Fruit fly (Drosophila melanogaster) whole organism, embryonic: ENCODE results near the gene Lnk.
A peak's percentile ranks its signal among the peaks of the same experiment; 100 is the strongest.

Source experiments
- Asciz ChIP-seq: fragments of 200-800 bp; sonication (Bioruptor generic); optimal IDR thresholded peaks from 2 replicates; lab custom pipeline; 2017; ENCODE audit warnings: missing biosample characterization, mild to moderate bottlenecking, missing genetic modification characterization, missing genetic modification reagents
- BEAF-32 ChIP-seq: fragments of 200-800 bp; sonication (Bioruptor generic); optimal IDR thresholded peaks from 3 replicates; lab custom pipeline; 2017; ENCODE audit warnings: missing biosample characterization, missing genetic modification characterization, mild to moderate bottlenecking, moderate library complexity, missing genetic modification reagents
- CG10979 ChIP-seq: fragments of 200-800 bp; sonication (Bioruptor generic); optimal IDR thresholded peaks from 2 replicates; lab custom pipeline; 2018; ENCODE audit warnings: missing biosample characterization, mild to moderate bottlenecking, missing genetic modification characterization, moderate library complexity
- CG11696 ChIP-seq: fragments of 200-800 bp; sonication (Bioruptor generic); IDR thresholded peaks from 2 replicates; pipeline ENCODE4 v1.3.6; 2022; ENCODE audit warnings: missing biosample characterization, missing genetic modification characterization
- CG12236 ChIP-seq: fragments of 200-800 bp; sonication (Bioruptor generic); optimal IDR thresholded peaks from 2 replicates; lab custom pipeline; 2016; ENCODE audit warnings: missing biosample characterization, missing genetic modification characterization
- CG13123 ChIP-seq: fragments of 200-800 bp; sonication (Bioruptor generic); optimal IDR thresholded peaks from 2 replicates; lab custom pipeline; 2016; ENCODE audit warnings: missing biosample characterization, missing genetic modification characterization
- CG1602 ChIP-seq: fragments of 200-800 bp; sonication (Bioruptor generic); optimal IDR thresholded peaks from 3 replicates; lab custom pipeline; 2016; ENCODE audit warnings: missing biosample characterization, missing genetic modification characterization
- CG1603 ChIP-seq: fragments of 200-800 bp; sonication (Bioruptor generic); optimal IDR thresholded peaks from 2 replicates; lab custom pipeline; 2019; ENCODE audit warnings: missing biosample characterization, mild to moderate bottlenecking, missing genetic modification characterization, moderate library complexity
- CG16813 ChIP-seq: fragments of 200-800 bp; sonication (Bioruptor generic); IDR thresholded peaks from 3 replicates; pipeline ENCODE4 v1.3.6; 2022; ENCODE audit warnings: missing biosample characterization, missing genetic modification characterization; ENCODE audit not compliant: partially characterized antibody
- CG17186 ChIP-seq: fragments of 200-800 bp; sonication (Bioruptor generic); optimal IDR thresholded peaks from 3 replicates; lab custom pipeline; 2017; ENCODE audit warnings: missing biosample characterization, missing genetic modification reagents, missing genetic modification characterization
- CG17359 ChIP-seq: fragments of 200-800 bp; sonication (Bioruptor generic); optimal IDR thresholded peaks from 3 replicates; lab custom pipeline; 2018; ENCODE audit warnings: missing biosample characterization, mild to moderate bottlenecking, missing genetic modification characterization, moderate library complexity
- CG17829 ChIP-seq: fragments of 200-800 bp; optimal IDR thresholded peaks from 2 replicates; lab custom pipeline; 2019; ENCODE audit warnings: missing biosample characterization, mild to moderate bottlenecking, missing genetic modification characterization, moderate library complexity
- CG31365 ChIP-seq: fragments of 200-800 bp; sonication (Bioruptor generic); optimal IDR thresholded peaks from 2 replicates; lab custom pipeline; 2018; ENCODE audit warnings: missing biosample characterization, mild to moderate bottlenecking, missing genetic modification characterization
- CG3407 ChIP-seq: fragments of 200-800 bp; sonication (Bioruptor generic); optimal IDR thresholded peaks from 2 replicates; lab custom pipeline; 2018; ENCODE audit warnings: missing biosample characterization, mild to moderate bottlenecking, missing genetic modification characterization
- CG9215 ChIP-seq: fragments of 200-800 bp; sonication (Bioruptor generic); IDR thresholded peaks from 2 replicates; pipeline ENCODE4 v1.3.6; 2022; ENCODE audit warnings: missing biosample characterization, missing genetic modification characterization
- CG9609 ChIP-seq: fragments of 200-800 bp; sonication (Bioruptor generic); optimal IDR thresholded peaks from 3 replicates; lab custom pipeline; 2016; ENCODE audit warnings: missing biosample characterization, missing genetic modification characterization
- CG9797 ChIP-seq: fragments of 200-800 bp; sonication (Bioruptor generic); optimal IDR thresholded peaks from 3 replicates; lab custom pipeline; 2018; ENCODE audit warnings: missing biosample characterization, mild to moderate bottlenecking, missing genetic modification characterization
- CTCF ChIP-seq: fragments of 200-800 bp; sonication (Bioruptor generic); optimal IDR thresholded peaks from 2 replicates; lab custom pipeline; 2017; ENCODE audit warnings: missing biosample characterization, mild to moderate bottlenecking, missing genetic modification characterization, moderate library complexity
- Dll ChIP-seq: fragments of 200-800 bp; sonication (Bioruptor generic); IDR thresholded peaks from 4 replicates; pipeline ENCODE4 v1.3.6; 2022; ENCODE audit warnings: missing biosample characterization, missing genetic modification characterization; ENCODE audit not compliant: partially characterized antibody
- ERR ChIP-seq: fragments of 200-800 bp; sonication (Bioruptor generic); optimal IDR thresholded peaks from 2 replicates; lab custom pipeline; 2016; ENCODE audit warnings: missing biosample characterization, missing genetic modification characterization
- Eip74EF ChIP-seq, 2 experiments: fragments of 200-800 bp in 1 of 2; fragments of >200 bp in 1 of 2; sonication (Bioruptor generic) in 1 of 2; optimal IDR thresholded peaks; 2 replicates each; lab custom pipeline; 2017 to 2019; ENCODE audit warnings: missing biosample characterization in 2 of 2, missing genetic modification characterization in 2 of 2, mild to moderate bottlenecking in 1 of 2, moderate library complexity in 1 of 2
- Elba2 ChIP-seq: fragments of 200-800 bp; sonication (Bioruptor generic); optimal IDR thresholded peaks from 3 replicates; lab custom pipeline; 2016; ENCODE audit warnings: missing biosample characterization, missing genetic modification characterization
- Max ChIP-seq: fragments of 200-800 bp; sonication (Bioruptor generic); optimal IDR thresholded peaks from 2 replicates; lab custom pipeline; 2016; ENCODE audit warnings: missing biosample characterization, mild to moderate bottlenecking, missing genetic modification characterization
- Mrtf ChIP-seq: fragments of 200-800 bp; sonication (Bioruptor generic); IDR thresholded peaks from 3 replicates; pipeline ENCODE4 v1.3.6; 2022; ENCODE audit warnings: missing biosample characterization, missing genetic modification characterization
- Rfx ChIP-seq: fragments of 200-800 bp; sonication (Bioruptor generic); IDR thresholded peaks from 2 replicates; pipeline ENCODE4 v1.3.6; 2022; ENCODE audit warnings: missing biosample characterization, missing genetic modification characterization
- Side ChIP-seq: fragments of 200-800 bp; sonication (Bioruptor generic); optimal IDR thresholded peaks from 2 replicates; lab custom pipeline; 2016; ENCODE audit warnings: missing biosample characterization, missing genetic modification characterization
- Vsx1 ChIP-seq: fragments of 200-800 bp; sonication (Bioruptor generic); optimal IDR thresholded peaks from 2 replicates; lab custom pipeline; 2017; ENCODE audit warnings: missing biosample characterization, mild to moderate bottlenecking, missing genetic modification characterization, missing genetic modification reagents
- Xbp1 ChIP-seq: fragments of 200-800 bp; sonication (Bioruptor generic); optimal IDR thresholded peaks from 3 replicates; lab custom pipeline; 2016; ENCODE audit warnings: missing biosample characterization, mild to moderate bottlenecking, missing genetic modification characterization
- ato ChIP-seq: fragments of 200-800 bp; sonication (Bioruptor generic); IDR thresholded peaks from 2 replicates; pipeline ENCODE4 v1.3.6; 2022; ENCODE audit warnings: missing biosample characterization, missing genetic modification characterization; ENCODE audit not compliant: partially characterized antibody
- bbx ChIP-seq: fragments of 200-800 bp; sonication (Bioruptor generic); IDR thresholded peaks from 2 replicates; pipeline ENCODE4 v1.3.6; 2022; ENCODE audit warnings: missing biosample characterization, missing genetic modification characterization; ENCODE audit not compliant: partially characterized antibody
- cato ChIP-seq: fragments of 200-800 bp; sonication (Bioruptor generic); optimal IDR thresholded peaks from 2 replicates; lab custom pipeline; 2016; ENCODE audit warnings: missing biosample characterization, missing genetic modification characterization, borderline replicate concordance
- cg ChIP-seq: fragments of 200-800 bp; sonication (Bioruptor generic); optimal IDR thresholded peaks from 3 replicates; lab custom pipeline; 2019; ENCODE audit warnings: missing biosample characterization, mild to moderate bottlenecking, missing genetic modification characterization, moderate library complexity
- crol ChIP-seq: fragments of 200-800 bp; sonication (Bioruptor generic); IDR thresholded peaks from 2 replicates; pipeline ENCODE4 v1.3.6; 2022; ENCODE audit warnings: missing biosample characterization, missing genetic modification characterization
- dmrt11E ChIP-seq: fragments of 200-800 bp; sonication (Bioruptor generic); optimal IDR thresholded peaks from 3 replicates; lab custom pipeline; 2018; ENCODE audit warnings: missing biosample characterization, mild to moderate bottlenecking, missing genetic modification characterization, moderate library complexity
- en ChIP-seq: fragments of 200-800 bp; sonication (Bioruptor generic); optimal IDR thresholded peaks from 2 replicates; lab custom pipeline; 2016; ENCODE audit warnings: missing biosample characterization, missing genetic modification characterization
- eve ChIP-seq, 2 experiments: fragments of >200 bp; optimal IDR thresholded peaks; 2 replicates each; lab custom pipeline; 2017; ENCODE audit warnings: missing biosample characterization in 2 of 2, missing genetic modification characterization in 2 of 2
- fd64A ChIP-seq: fragments of 200-800 bp; sonication (Bioruptor generic); optimal IDR thresholded peaks from 3 replicates; lab custom pipeline; 2018; ENCODE audit warnings: missing biosample characterization, mild to moderate bottlenecking, missing genetic modification characterization
- fd96Cb ChIP-seq: fragments of 200-800 bp; sonication (Bioruptor generic); optimal IDR thresholded peaks from 2 replicates; lab custom pipeline; 2018; ENCODE audit warnings: missing biosample characterization, mild to moderate bottlenecking, missing genetic modification characterization, moderate library complexity
- gfzf ChIP-seq: fragments of 200-800 bp; sonication (Bioruptor generic); optimal IDR thresholded peaks from 2 replicates; lab custom pipeline; 2016; ENCODE audit warnings: missing biosample characterization, mild to moderate bottlenecking, missing genetic modification characterization, moderate library complexity
- klu ChIP-seq: fragments of 200-800 bp; sonication (Bioruptor generic); IDR thresholded peaks from 2 replicates; pipeline ENCODE4 v1.3.6; 2022; ENCODE audit warnings: missing biosample characterization, missing genetic modification characterization
- lab ChIP-seq: fragments of 200-800 bp; sonication (Bioruptor generic); optimal IDR thresholded peaks from 3 replicates; lab custom pipeline; 2017; ENCODE audit warnings: missing biosample characterization, missing genetic modification characterization, mild to moderate bottlenecking, moderate library complexity, missing genetic modification reagents
- luna ChIP-seq: fragments of 200-800 bp; sonication (Bioruptor generic); optimal IDR thresholded peaks from 2 replicates; lab custom pipeline; 2016; ENCODE audit warnings: missing biosample characterization, missing genetic modification characterization
- mam ChIP-seq: fragments of 200-800 bp; sonication (Bioruptor generic); optimal IDR thresholded peaks from 3 replicates; lab custom pipeline; 2016; ENCODE audit warnings: missing biosample characterization, missing genetic modification characterization
- nmo ChIP-seq: fragments of 200-800 bp; sonication (Bioruptor generic); optimal IDR thresholded peaks from 2 replicates; lab custom pipeline; 2018; ENCODE audit warnings: missing biosample characterization, mild to moderate bottlenecking, missing genetic modification characterization, moderate library complexity
- p53 ChIP-seq: fragments of 200-800 bp; sonication (Bioruptor generic); optimal IDR thresholded peaks from 2 replicates; lab custom pipeline; 2016; ENCODE audit warnings: missing biosample characterization, missing genetic modification characterization
- ranshi ChIP-seq: fragments of 200-800 bp; sonication (Bioruptor generic); IDR thresholded peaks from 2 replicates; pipeline ENCODE4 v1.3.6; 2022; ENCODE audit warnings: missing biosample characterization, missing genetic modification characterization
- repo ChIP-seq: fragments of 200-800 bp; sonication (Bioruptor generic); optimal IDR thresholded peaks from 2 replicates; lab custom pipeline; 2016; ENCODE audit warnings: missing biosample characterization, missing genetic modification characterization
- sr ChIP-seq: fragments of 200-800 bp; sonication (Bioruptor generic); IDR thresholded peaks from 3 replicates; pipeline ENCODE4 v1.3.6; 2022; ENCODE audit warnings: missing biosample characterization, missing genetic modification characterization
- unc-4 ChIP-seq: fragments of 200-800 bp; sonication (Bioruptor generic); IDR thresholded peaks from 2 replicates; pipeline ENCODE4 v1.3.6; 2022; ENCODE audit warnings: missing biosample characterization, missing genetic modification characterization; ENCODE audit not compliant: partially characterized antibody
- vnd ChIP-seq: fragments of 200-800 bp; sonication (Bioruptor generic); IDR thresholded peaks from 3 replicates; pipeline ENCODE4 v1.3.6; 2022; ENCODE audit warnings: missing biosample characterization, missing genetic modification characterization; ENCODE audit not compliant: partially characterized antibody

The Lnk gene

dm6 chr3R:25893272-25893671 lies 4.9 kb downstream of the Lnk start, which contains the start of gene CG5913 (continued):
- TF ChIP-seq CG17359 (tag; lab: Kevin White, UChicago), result no peak
- no peak for TF ChIP-seq CG1603
- TF ChIP-seq fd96Cb (tag; lab: Kevin White, UChicago), result no peak
- TF ChIP-seq p53 (GFP tag; lab: Kevin White, UChicago), result no peak
- no peak for TF ChIP-seq eve (GFP tag; optimal IDR thresholded peaks at IDR 0.05; lab: Kevin White, UChicago)
- TF ChIP-seq bbx, result peak; percentile 49; the same call in 1 of the 2 replicates
- TF ChIP-seq Mrtf (GFP tag; lab: Robert Waterston, UW), result no peak
- no peak for TF ChIP-seq vnd (GFP tag; lab: Robert Waterston, UW)
- no peak for TF ChIP-seq repo (GFP tag; lab: Kevin White, UChicago)
- no peak for TF ChIP-seq CG17829 (tag; lab: Kevin White, UChicago)
- peak; percentile 9 for TF ChIP-seq CG17186 (GFP tag; lab: Kevin White, UChicago)
- no peak for TF ChIP-seq klu
- TF ChIP-seq BEAF-32 (GFP tag; lab: Kevin White, UChicago), result peak; percentile 24
- no peak for TF ChIP-seq Dll (GFP tag; lab: Robert Waterston, UW)
- peak; percentile 15 for TF ChIP-seq Max (GFP tag; lab: Kevin White, UChicago)
- no peak for TF ChIP-seq CG1602 (GFP tag; lab: Kevin White, UChicago)
- no peak for TF ChIP-seq lab (GFP tag; lab: Kevin White, UChicago)
- TF ChIP-seq crol, result no peak
- TF ChIP-seq CG10979 (tag; lab: Kevin White, UChicago), result no peak
- no peak for TF ChIP-seq CG9609 (GFP tag; lab: Kevin White, UChicago)
- no peak for TF ChIP-seq CG11696
- TF ChIP-seq Xbp1 (GFP tag; lab: Kevin White, UChicago), result no peak
- no peak for TF ChIP-seq ERR (GFP tag; lab: Kevin White, UChicago)
- no peak for TF ChIP-seq cato (GFP tag; lab: Kevin White, UChicago)
- TF ChIP-seq CG3407 (GFP tag; lab: Kevin White, UChicago), result no peak
- TF ChIP-seq ranshi (GFP tag; lab: Robert Waterston, UW), result no peak
- no peak for TF ChIP-seq CG9215 (GFP tag; lab: Robert Waterston, UW)
- no peak for TF ChIP-seq dmrt11E
- TF ChIP-seq unc-4 (GFP tag; lab: Robert Waterston, UW), result peak; percentile 22; the same call in 1 of the 2 replicates
- TF ChIP-seq CG12236 (GFP tag; lab: Kevin White, UChicago), result no peak
- no peak for TF ChIP-seq Asciz (GFP tag; lab: Kevin White, UChicago)
- 0 out of 2 replicates have a peak, but pooled peaks have one; percentile 15 for TF ChIP-seq Rfx (GFP tag; lab: Robert Waterston, UW)
- no peak for TF ChIP-seq Vsx1
- TF ChIP-seq cg, result no peak
- no peak for TF ChIP-seq CG31365 (tag; lab: Kevin White, UChicago)
- no peak for TF ChIP-seq Eip74EF (GFP tag; optimal IDR thresholded peaks at IDR 0.05; lab: Kevin White, UChicago)
- no peak for TF ChIP-seq luna (GFP tag; lab: Kevin White, UChicago)
- no peak for TF ChIP-seq sr (GFP tag; lab: Robert Waterston, UW)
- TF ChIP-seq ato (GFP tag; lab: Robert Waterston, UW), result no peak
- peak; percentile 78 for TF ChIP-seq CG9797 (GFP tag; lab: Kevin White, UChicago)
- no peak for TF ChIP-seq en (GFP tag; lab: Kevin White, UChicago)
- TF ChIP-seq CTCF (GFP tag; lab: Kevin White, UChicago), result peak; percentile 55
- peak; percentile 13 for TF ChIP-seq nmo (GFP tag; lab: Kevin White, UChicago)
- TF ChIP-seq gfzf (GFP tag; lab: Kevin White, UChicago), result peak; percentile 85
- TF ChIP-seq CG16813, result no peak
- TF ChIP-seq CG13123 (GFP tag; lab: Kevin White, UChicago), result no peak
- no peak for TF ChIP-seq Side
- TF ChIP-seq Elba2 (GFP tag; lab: Kevin White, UChicago), result peak; percentile 21
- no peak for TF ChIP-seq mam (GFP tag; lab: Kevin White, UChicago)
- TF ChIP-seq fd64A, result no peak
